Worm (Caenorhabditis elegans) whole organism, L1 larva: ENCODE measurements around the gene T13C5.6.

Source experiments
- ama-1 ChIP-seq: fragments of 150-350 bp; optimal IDR thresholded peaks from 2 replicates; lab custom pipeline; 2014
- blmp-1 ChIP-seq: fragments of 150-350 bp; optimal IDR thresholded peaks from 2 replicates; lab custom pipeline; 2014; ENCODE audit warnings: missing biosample characterization, missing genetic modification characterization
- dpl-1 ChIP-seq, 3 experiments: fragments of 150-350 bp in 2 of 3; sonication (generic microtip) in 1 of 3; optimal IDR thresholded peaks; 2 replicates each; lab custom pipeline; 2014 to 2017; ENCODE audit warnings: missing biosample characterization in 3 of 3, missing genetic modification characterization in 3 of 3, missing genetic modification reagents in 3 of 3
- elt-3 ChIP-seq, 6 experiments: fragments of 150-350 bp in 1 of 6; sonication (generic microtip); optimal IDR thresholded peaks; 2 replicates each; lab custom pipeline; 2017 to 2018; ENCODE audit warnings: missing biosample characterization in 6 of 6, missing genetic modification characterization in 6 of 6, inconsistent platforms in 1 of 6
- irx-1 ChIP-seq: sonication (generic microtip); optimal IDR thresholded peaks from 2 replicates; lab custom pipeline; 2016; ENCODE audit warnings: missing genetic modification characterization, missing compliant biosample characterization
- nhr-47 ChIP-seq: sonication (generic microtip); optimal IDR thresholded peaks from 2 replicates; lab custom pipeline; 2016; ENCODE audit warnings: mild to moderate bottlenecking, missing genetic modification characterization, moderate library complexity, missing compliant biosample characterization
- pax-3 ChIP-seq: fragments of 200-800 bp; sonication (Bioruptor generic); optimal IDR thresholded peaks from 2 replicates; lab custom pipeline; 2018; ENCODE audit warnings: mild to moderate bottlenecking, missing genetic modification characterization, moderate library complexity, missing compliant biosample characterization
- pqm-1 ChIP-seq: sonication (generic microtip); optimal IDR thresholded peaks from 3 replicates; lab custom pipeline; 2017; ENCODE audit warnings: missing biosample characterization, missing genetic modification characterization
- skn-1 ChIP-seq: fragments of 150-350 bp; optimal IDR thresholded peaks from 2 replicates; lab custom pipeline; 2014; ENCODE audit warnings: missing biosample characterization, missing genetic modification characterization
- sptf-1 ChIP-seq: fragments of 150-350 bp; optimal IDR thresholded peaks from 2 replicates; lab custom pipeline; 2014; ENCODE audit warnings: missing biosample characterization, missing genetic modification characterization
- unc-62 ChIP-seq: fragments of 150-350 bp; optimal IDR thresholded peaks from 2 replicates; lab custom pipeline; 2014; ENCODE audit warnings: missing biosample characterization, missing genetic modification reagents, missing genetic modification characterization
- zip-4 ChIP-seq: fragments of 200-800 bp; sonication (Bioruptor generic); optimal IDR thresholded peaks from 2 replicates; lab custom pipeline; 2018; ENCODE audit warnings: mild to moderate bottlenecking, missing genetic modification characterization, moderate library complexity, missing compliant biosample characterization
- ztf-4 ChIP-seq: fragments of 150-350 bp; optimal IDR thresholded peaks from 2 replicates; lab custom pipeline; 2014; ENCODE audit warnings: missing biosample characterization, missing genetic modification characterization

DNA sequence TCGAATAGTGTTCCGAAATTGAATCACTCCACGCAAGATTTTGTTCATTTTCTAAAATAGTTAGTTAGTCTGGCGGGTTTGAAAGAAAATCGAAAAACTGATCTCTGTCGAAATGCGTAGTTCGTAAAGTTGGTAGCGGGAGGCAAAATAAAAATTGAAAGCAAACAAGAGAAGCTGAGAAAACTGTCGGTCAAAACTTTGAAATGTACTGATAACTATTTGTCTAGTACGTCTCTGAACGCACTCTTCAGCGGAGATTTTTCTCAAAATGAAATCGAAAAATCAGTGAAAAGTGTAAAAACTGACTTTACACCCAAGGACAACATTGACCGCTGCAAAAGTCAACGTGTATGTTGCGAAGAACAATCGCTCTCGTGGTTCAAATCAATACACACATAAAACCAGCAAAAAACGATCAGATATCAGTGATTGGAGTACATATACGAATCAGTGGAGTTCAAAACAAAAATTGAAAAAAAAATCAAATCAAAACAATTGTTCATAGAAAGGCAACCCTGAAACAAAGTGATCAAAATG, 2.7 kb downstream of the T13C5.6 start, which contains the start of gene bca-1:
- peak; percentile 83 for TF ChIP-seq blmp-1 (tag; lab: Kevin White, UChicago)
- no peak for TF ChIP-seq pax-3 (tag; lab: Kevin White, UChicago)
- no peak for TF ChIP-seq skn-1 (tag; lab: Kevin White, UChicago)
- no peak for TF ChIP-seq zip-4 (GFP tag; lab: Kevin White, UChicago)
- TF ChIP-seq pqm-1 (tag; lab: Kevin White, UChicago): no peak
- TF ChIP-seq unc-62 (GFP tag; lab: Kevin White, UChicago): no peak
- TF ChIP-seq ztf-4 (tag; lab: Kevin White, UChicago): peak; percentile 29
- peak; percentile 56 for TF ChIP-seq nhr-47 (tag; lab: Kevin White, UChicago)
- TF ChIP-seq sptf-1: no peak
- no peak for TF ChIP-seq irx-1 (tag; lab: Kevin White, UChicago)
- peak in 1 of 3 experiments; percentile 21 for TF ChIP-seq dpl-1 (GFP tag; optimal IDR thresholded peaks at IDR 0.05; lab: Kevin White, UChicago)
- TF ChIP-seq elt-3 (tag; optimal IDR thresholded peaks at IDR 0.05; lab: Kevin White, UChicago): peak in 2 of 6 experiments; percentile 59 to 68
- no peak for TF ChIP-seq ama-1 (lab: Kevin White, UChicago)
